Worm (Caenorhabditis elegans): ENCODE results near the gene hadb-1.
A peak's percentile ranks its signal among the peaks of the same experiment; 100 is the strongest.

Gene hadb-1

ce11 chrIII:8678371-8678770, 9.9 kb downstream of the hadb-1 start (continued):
- TF ChIP-seq lin-13 (GFP tag; optimal IDR thresholded peaks at IDR 0.05) (peak; percentile 72), php-3 (GFP tag; IDR thresholded peaks at IDR 0.05) (peak; percentile 72), ctbp-1 (GFP tag; IDR thresholded peaks at IDR 0.05) (peak; percentile 90), ceh-20 (GFP tag; IDR thresholded peaks at IDR 0.05) (peak; percentile 85), R02D3.7 (tag; optimal IDR thresholded peaks at IDR 0.05) (no peak), T26A8.4 (GFP tag; IDR thresholded peaks at IDR 0.05) (peak; percentile 85), madf-9 (GFP tag; conservative IDR thresholded peaks at IDR 0.05) (peak; percentile 91), unc-39 (tag; optimal IDR thresholded peaks at IDR 0.05) (no peak), mxl-3 (GFP tag; optimal IDR thresholded peaks at IDR 0.05) (peak; percentile 62), nhr-25 (tag; optimal IDR thresholded peaks at IDR 0.05; ENCODE audit: borderline replicate concordance, insufficient read depth) (no peak), ztf-11 (tag; optimal IDR thresholded peaks at IDR 0.05) (no peak), nhr-10 (tag; optimal IDR thresholded peaks at IDR 0.05) (no peak), ceh-32 (tag; optimal IDR thresholded peaks at IDR 0.05; ENCODE audit: poor library complexity) (no peak), set-16 (GFP tag; IDR thresholded peaks at IDR 0.05) (peak; percentile 29; the same call in 1 of the 2 replicates), snpc-1.2 (GFP tag; IDR thresholded peaks at IDR 0.05) (peak; percentile 80), lin-38 (GFP tag; IDR thresholded peaks at IDR 0.05) (peak; percentile 84), lin-1 (GFP tag; IDR thresholded peaks at IDR 0.05) (peak; percentile 92), daf-19 (GFP tag; conservative IDR thresholded peaks at IDR 0.05) (peak; percentile 72), zip-11 (GFP tag; IDR thresholded peaks at IDR 0.05) (0 out of 2 replicates have a peak, but pooled peaks have one; percentile 36), egl-27 (tag; optimal IDR thresholded peaks at IDR 0.05) (no peak)

ce11 chrIII:8674980-8675485, 13.3 kb downstream of the hadb-1 start, which contains the start of gene pgl-2:
Gene pgl-2 (minus strand): TSS chrIII:8675435.
- peak in 1 of 2 experiments; percentile 55 for TF ChIP-seq lsy-2 (tag; optimal IDR thresholded peaks at IDR 0.05)
- 0 out of 2 replicates have a peak, but pooled peaks have one; percentile 33 for TF ChIP-seq T26A8.4 (GFP tag; IDR thresholded peaks at IDR 0.05)
- no peak for TF ChIP-seq nhr-42 (GFP tag; IDR thresholded peaks at IDR 0.05)

DNA sequence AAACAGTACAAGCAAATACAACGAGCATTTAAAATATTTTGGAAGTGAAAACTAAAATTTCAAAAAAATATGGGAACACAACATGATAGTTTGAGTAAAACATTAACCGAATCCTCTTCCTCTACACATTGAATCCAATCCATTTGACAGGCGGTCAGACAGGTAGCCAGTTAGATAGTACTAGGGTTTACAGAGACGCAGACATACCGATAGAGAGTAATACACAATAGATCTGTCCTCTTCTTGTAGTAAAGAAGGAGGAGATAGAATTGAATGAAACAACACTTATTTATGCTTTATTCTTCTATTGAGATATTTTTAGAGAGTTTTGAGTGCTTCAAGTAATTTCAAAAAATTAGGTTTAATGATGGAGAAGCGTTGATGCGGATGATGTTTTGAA, 19.6 kb downstream of the hadb-1 start:
- TF ChIP-seq fos-1 (tag; optimal IDR thresholded peaks at IDR 0.05) = no peak
- no peak for TF ChIP-seq ceh-82 (tag; optimal IDR thresholded peaks at IDR 0.05)
- TF ChIP-seq daf-8 (GFP tag; IDR thresholded peaks at IDR 0.05) = no peak
- TF ChIP-seq nhr-11 (tag; optimal IDR thresholded peaks at IDR 0.05) = no peak
- no peak for TF ChIP-seq nhr-10 (tag; optimal IDR thresholded peaks at IDR 0.05)
- no peak for TF ChIP-seq saeg-2 (GFP tag; IDR thresholded peaks at IDR 0.05)

ce11 chrIII:8667382-8667781, 20.9 kb downstream of the hadb-1 start, which contains the start of gene dpy-19:
Gene dpy-19 (minus strand): TSS chrIII:8667482.
- no peak for TF ChIP-seq ces-1 (GFP tag; optimal IDR thresholded peaks at IDR 0.05)
- TF ChIP-seq fos-1 (tag; optimal IDR thresholded peaks at IDR 0.05) = no peak
- TF ChIP-seq mxl-2 (GFP tag; conservative IDR thresholded peaks at IDR 0.05) = no peak
- TF ChIP-seq spr-3 (GFP tag; optimal IDR thresholded peaks at IDR 0.05) = no peak
- TF ChIP-seq zip-11 (GFP tag; IDR thresholded peaks at IDR 0.05) = no peak
- no peak for TF ChIP-seq nhr-77 (tag; optimal IDR thresholded peaks at IDR 0.05)
- TF ChIP-seq daf-12 (tag; optimal IDR thresholded peaks at IDR 0.05) = no peak
- no peak for TF ChIP-seq ceh-20 (GFP tag; IDR thresholded peaks at IDR 0.05)
- no peak for TF ChIP-seq snpc-4 (tag; optimal IDR thresholded peaks at IDR 0.05)
- no peak for TF ChIP-seq R02D3.7 (tag; optimal IDR thresholded peaks at IDR 0.05)
- TF ChIP-seq ceh-82 (tag; optimal IDR thresholded peaks at IDR 0.05) = no peak
- TF ChIP-seq zfp-3 (GFP tag; conservative IDR thresholded peaks at IDR 0.05) = no peak
- no peak for TF ChIP-seq tra-1 (GFP tag; IDR thresholded peaks at IDR 0.05)
- TF ChIP-seq Y75B8A.6 (GFP tag; IDR thresholded peaks at IDR 0.05) = no peak
- TF ChIP-seq madf-9 (GFP tag; conservative IDR thresholded peaks at IDR 0.05) = no peak
- no peak for TF ChIP-seq nhr-237 (tag; optimal IDR thresholded peaks at IDR 0.05)
- no peak for TF ChIP-seq cey-2 (tag; optimal IDR thresholded peaks at IDR 0.05; ENCODE audit: borderline replicate concordance, insufficient read depth)
- no peak for TF ChIP-seq nhr-48 (tag; optimal IDR thresholded peaks at IDR 0.05)
- TF ChIP-seq zag-1 (tag; optimal IDR thresholded peaks at IDR 0.05) = no peak
- TF ChIP-seq ZK337.2 (GFP tag; IDR thresholded peaks at IDR 0.05) = no peak
